Worm (Caenorhabditis elegans): ENCODE data around the gene dhs-5.

Gene dhs-5

ce11 chrII:5423832-5424231 lies 29.8 kb upstream of the dhs-5 start, which contains the start of gene F07F6.7:
Gene F07F6.7, minus strand, starts transcription at chrII:5423858.
- TF ChIP-seq tab-1 (GFP tag; IDR thresholded peaks at IDR 0.05) (no peak), ztf-23 (GFP tag; IDR thresholded peaks at IDR 0.05) (no peak), flt-1 (GFP tag; IDR thresholded peaks at IDR 0.05) (no peak; the same call in 1 of the 2 replicates), ref-1 (GFP tag; conservative IDR thresholded peaks at IDR 0.05) (no peak), cog-1 (tag; optimal IDR thresholded peaks at IDR 0.05) (no peak)

- no peak for TF ChIP-seq ztf-29 (GFP tag; IDR thresholded peaks at IDR 0.05)
- TF ChIP-seq cog-1 (tag; optimal IDR thresholded peaks at IDR 0.05), result no peak
- no peak for TF ChIP-seq flt-1 (GFP tag; IDR thresholded peaks at IDR 0.05)
- TF ChIP-seq med-1 (GFP tag; optimal IDR thresholded peaks at IDR 0.05; ENCODE audit: insufficient read depth), result no peak
- no peak for TF ChIP-seq ztf-23 (GFP tag; IDR thresholded peaks at IDR 0.05)
- no peak for TF ChIP-seq ref-1 (GFP tag; conservative IDR thresholded peaks at IDR 0.05)
- no peak for TF ChIP-seq T22C8.4 (GFP tag; IDR thresholded peaks at IDR 0.05)
- no peak for TF ChIP-seq klf-2 (GFP tag; conservative IDR thresholded peaks at IDR 0.05)
- no peak for TF ChIP-seq tab-1 (GFP tag; IDR thresholded peaks at IDR 0.05)
Measured at ce11 chrII:5425633-5426032, 28.0 kb upstream of the dhs-5 start, which contains the start of gene F07F6.8. Gene F07F6.8, minus strand, starts transcription at chrII:5425733.

- TF ChIP-seq tab-1 (GFP tag; IDR thresholded peaks at IDR 0.05) (no peak), cog-1 (tag; optimal IDR thresholded peaks at IDR 0.05) (peak; percentile 17), klf-2 (GFP tag; conservative IDR thresholded peaks at IDR 0.05) (no peak), ztf-23 (GFP tag; IDR thresholded peaks at IDR 0.05) (0 out of 2 replicates have a peak, but pooled peaks have one; percentile 54), ref-1 (GFP tag; conservative IDR thresholded peaks at IDR 0.05) (no peak), med-1 (GFP tag; optimal IDR thresholded peaks at IDR 0.05; ENCODE audit: insufficient read depth) (no peak), flt-1 (GFP tag; IDR thresholded peaks at IDR 0.05) (no peak), ztf-29 (GFP tag; IDR thresholded peaks at IDR 0.05) (no peak), T22C8.4 (GFP tag; IDR thresholded peaks at IDR 0.05) (no peak)
Measured at ce11 chrII:5426054-5426453, 27.6 kb upstream of the dhs-5 start.

ce11 chrII:5426470-5426869 lies 27.2 kb upstream of the dhs-5 start:
- no peak for TF ChIP-seq med-1 (GFP tag; optimal IDR thresholded peaks at IDR 0.05; ENCODE audit: insufficient read depth)
- no peak for TF ChIP-seq ztf-29 (GFP tag; IDR thresholded peaks at IDR 0.05)
- TF ChIP-seq ztf-23 (GFP tag; IDR thresholded peaks at IDR 0.05), result no peak
- TF ChIP-seq klf-2 (GFP tag; conservative IDR thresholded peaks at IDR 0.05), result no peak
- no peak for TF ChIP-seq tab-1 (GFP tag; IDR thresholded peaks at IDR 0.05)
- no peak for TF ChIP-seq cog-1 (tag; optimal IDR thresholded peaks at IDR 0.05)
- no peak for TF ChIP-seq ref-1 (GFP tag; conservative IDR thresholded peaks at IDR 0.05)
- TF ChIP-seq T22C8.4 (GFP tag; IDR thresholded peaks at IDR 0.05), result no peak
- TF ChIP-seq flt-1 (GFP tag; IDR thresholded peaks at IDR 0.05), result no peak

- TF ChIP-seq med-1 (GFP tag; optimal IDR thresholded peaks at IDR 0.05; ENCODE audit: insufficient read depth) (no peak), cog-1 (tag; optimal IDR thresholded peaks at IDR 0.05) (no peak), flt-1 (GFP tag; IDR thresholded peaks at IDR 0.05) (no peak)
Measured at ce11 chrII:5429522-5430257, 24.0 kb upstream of the dhs-5 start, which contains the start of the genes F07F6.4 and F07F6.2. Gene F07F6.4, minus strand, starts transcription at chrII:5429572. Gene F07F6.2, plus strand, starts transcription at chrII:5430207.

- TF ChIP-seq tab-1 (GFP tag; IDR thresholded peaks at IDR 0.05) (no peak), cog-1 (tag; optimal IDR thresholded peaks at IDR 0.05) (no peak), ztf-23 (GFP tag; IDR thresholded peaks at IDR 0.05) (no peak), ztf-29 (GFP tag; IDR thresholded peaks at IDR 0.05) (no peak), ref-1 (GFP tag; conservative IDR thresholded peaks at IDR 0.05) (no peak), flt-1 (GFP tag; IDR thresholded peaks at IDR 0.05) (no peak), T22C8.4 (GFP tag; IDR thresholded peaks at IDR 0.05) (no peak), med-1 (GFP tag; optimal IDR thresholded peaks at IDR 0.05; ENCODE audit: insufficient read depth) (no peak), klf-2 (GFP tag; conservative IDR thresholded peaks at IDR 0.05) (no peak)
Measured at ce11 chrII:5433069-5433468, 20.6 kb upstream of the dhs-5 start, which contains the start of gene srx-114. Gene srx-114, minus strand, starts transcription at chrII:5433169.

ce11 chrII:5436833-5437232 lies 16.8 kb upstream of the dhs-5 start, which contains the start of gene dct-5:
Gene dct-5, minus strand, starts transcription at chrII:5436933.
- no peak for TF ChIP-seq med-1 (GFP tag; optimal IDR thresholded peaks at IDR 0.05; ENCODE audit: insufficient read depth)
- TF ChIP-seq ztf-29 (GFP tag; IDR thresholded peaks at IDR 0.05), result no peak
- no peak for TF ChIP-seq klf-2 (GFP tag; conservative IDR thresholded peaks at IDR 0.05)
- TF ChIP-seq flt-1 (GFP tag; IDR thresholded peaks at IDR 0.05), result no peak
- TF ChIP-seq tab-1 (GFP tag; IDR thresholded peaks at IDR 0.05), result no peak
- TF ChIP-seq ztf-23 (GFP tag; IDR thresholded peaks at IDR 0.05), result no peak
- TF ChIP-seq ref-1 (GFP tag; conservative IDR thresholded peaks at IDR 0.05), result no peak
- TF ChIP-seq cog-1 (tag; optimal IDR thresholded peaks at IDR 0.05), result no peak
- TF ChIP-seq T22C8.4 (GFP tag; IDR thresholded peaks at IDR 0.05), result no peak

- TF ChIP-seq tab-1 (GFP tag; IDR thresholded peaks at IDR 0.05) (no peak), med-1 (GFP tag; optimal IDR thresholded peaks at IDR 0.05; ENCODE audit: insufficient read depth) (no peak), flt-1 (GFP tag; IDR thresholded peaks at IDR 0.05) (no peak), cog-1 (tag; optimal IDR thresholded peaks at IDR 0.05) (no peak), T22C8.4 (GFP tag; IDR thresholded peaks at IDR 0.05) (no peak), klf-2 (GFP tag; conservative IDR thresholded peaks at IDR 0.05) (no peak), ztf-23 (GFP tag; IDR thresholded peaks at IDR 0.05) (no peak), ref-1 (GFP tag; conservative IDR thresholded peaks at IDR 0.05) (no peak), ztf-29 (GFP tag; IDR thresholded peaks at IDR 0.05) (no peak)
Measured at ce11 chrII:5437586-5437985, 16.1 kb upstream of the dhs-5 start, which contains the start of gene F07F6.1. Gene F07F6.1, plus strand, starts transcription at chrII:5437886.

- TF ChIP-seq ztf-23 (GFP tag; IDR thresholded peaks at IDR 0.05), result no peak
- TF ChIP-seq tab-1 (GFP tag; IDR thresholded peaks at IDR 0.05), result no peak
- TF ChIP-seq med-1 (GFP tag; optimal IDR thresholded peaks at IDR 0.05; ENCODE audit: insufficient read depth), result no peak
- no peak for TF ChIP-seq ref-1 (GFP tag; conservative IDR thresholded peaks at IDR 0.05)
- TF ChIP-seq cog-1 (tag; optimal IDR thresholded peaks at IDR 0.05), result no peak
- no peak for TF ChIP-seq flt-1 (GFP tag; IDR thresholded peaks at IDR 0.05)
- TF ChIP-seq ztf-29 (GFP tag; IDR thresholded peaks at IDR 0.05), result no peak
- no peak for TF ChIP-seq T22C8.4 (GFP tag; IDR thresholded peaks at IDR 0.05)
- TF ChIP-seq klf-2 (GFP tag; conservative IDR thresholded peaks at IDR 0.05), result no peak
Measured at ce11 chrII:5446506-5446905, 7.1 kb upstream of the dhs-5 start, which contains the start of gene nmr-1. Gene nmr-1, minus strand, starts transcription at chrII:5446606.
